Fruit fly (Drosophila melanogaster) whole organism, adult: Measurements from ENCODE around the gene CG34250.

Experiments used
- CG12768 ChIP-seq: fragments of 200-800 bp; sonication (Bioruptor generic); optimal IDR thresholded peaks from 2 replicates; lab custom pipeline; 2017; ENCODE audit warnings: missing biosample characterization, missing genetic modification characterization, mild to moderate bottlenecking, moderate library complexity, missing genetic modification reagents
- CG1620 ChIP-seq: fragments of 200-800 bp; sonication (Bioruptor generic); optimal IDR thresholded peaks from 2 replicates; lab custom pipeline; 2016; ENCODE audit warnings: missing biosample characterization, missing genetic modification characterization
- CG33017 ChIP-seq: fragments of 200-800 bp; sonication (Bioruptor generic); optimal IDR thresholded peaks from 2 replicates; lab custom pipeline; 2018; ENCODE audit warnings: missing biosample characterization, mild to moderate bottlenecking, missing genetic modification characterization, moderate library complexity
- CG5204 ChIP-seq: fragments of 200-800 bp; sonication (Bioruptor generic); optimal IDR thresholded peaks from 2 replicates; lab custom pipeline; 2016; ENCODE audit warnings: missing biosample characterization, missing genetic modification characterization
- Clk ChIP-seq: fragments of 200-800 bp; sonication (Bioruptor generic); optimal IDR thresholded peaks from 2 replicates; lab custom pipeline; 2017; ENCODE audit warnings: missing biosample characterization, missing genetic modification characterization
- Crg-1 ChIP-seq: fragments of 200-800 bp; sonication (Bioruptor generic); optimal IDR thresholded peaks from 2 replicates; lab custom pipeline; 2016; ENCODE audit warnings: missing biosample characterization, missing genetic modification characterization
- cnc ChIP-seq, 2 experiments: fragments of >200 bp; optimal IDR thresholded peaks; 2 replicates each; lab custom pipeline; 2017
- ovo ChIP-seq: fragments of 200-800 bp; sonication (Bioruptor generic); optimal IDR thresholded peaks from 2 replicates; lab custom pipeline; 2016; ENCODE audit warnings: missing biosample characterization, missing genetic modification characterization

DNA sequence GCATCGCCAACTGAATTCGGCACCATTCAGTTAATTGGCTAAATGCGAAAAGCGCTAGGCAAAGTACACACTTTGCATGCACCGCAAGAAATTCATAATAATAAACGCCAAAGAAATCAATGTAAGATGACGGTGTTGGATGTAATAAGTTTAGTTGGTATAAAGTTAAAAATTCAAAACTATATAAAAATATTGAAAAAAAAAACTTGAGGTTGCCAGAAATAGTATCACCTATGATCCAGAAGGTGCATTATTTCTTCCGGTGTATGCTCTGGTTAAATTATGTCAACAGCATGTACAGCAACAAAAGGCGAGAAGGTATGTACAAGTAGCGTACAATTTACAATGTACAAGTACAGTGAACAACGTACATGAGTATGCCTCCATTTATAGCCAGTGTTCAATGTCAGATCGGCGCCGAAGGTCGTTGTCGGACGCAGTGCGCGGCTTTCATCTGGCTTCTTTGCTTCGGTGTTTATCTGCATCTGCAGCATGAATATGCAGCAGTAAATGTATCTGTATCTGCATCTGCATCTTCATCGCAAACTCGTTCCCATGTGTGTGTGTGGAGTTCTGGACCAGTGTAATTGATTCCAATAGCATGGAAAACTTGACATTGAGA, 21.0 kb downstream of the CG34250 start:
- TF ChIP-seq CG12768 (no peak), CG5204 (GFP tag; lab: Kevin White, UChicago) (no peak), Crg-1 (no peak), cnc (optimal IDR thresholded peaks at IDR 0.05; lab: Kevin White, UChicago) (no peak), CG33017 (tag; lab: Kevin White, UChicago) (no peak), Clk (GFP tag; lab: Kevin White, UChicago) (no peak), ovo (GFP tag; lab: Kevin White, UChicago) (no peak), CG1620 (GFP tag; lab: Kevin White, UChicago) (no peak)
